Fruit fly (Drosophila melanogaster): Measurements from ENCODE around the gene CG6999.

dm6 chrX:9080962-9081361 is 7.2 kb upstream of the CG6999 start, which contains the start of the genes CG7246 and HP1b:
- TF ChIP-seq Dfd (GFP tag; optimal IDR thresholded peaks at IDR 0.05) (no peak), CG8281 (tag; optimal IDR thresholded peaks at IDR 0.05) (peak; percentile 14), br (optimal IDR thresholded peaks at IDR 0.05) (no peak), fru (optimal IDR thresholded peaks at IDR 0.05) (no peak), Dp (GFP tag; optimal IDR thresholded peaks at IDR 0.05) (peak; percentile 47), esg (GFP tag; conservative IDR thresholded peaks at IDR 0.05) (peak; percentile 71), YL-1 (GFP tag; optimal IDR thresholded peaks at IDR 0.05) (peak; percentile 54), CG17568 (GFP tag; optimal IDR thresholded peaks at IDR 0.05) (no peak), abd-A (tag; optimal IDR thresholded peaks at IDR 0.05) (no peak), Abd-B (GFP tag; optimal IDR thresholded peaks at IDR 0.05) (peak; percentile 72), CG4424 (GFP tag; optimal IDR thresholded peaks at IDR 0.05) (peak; percentile 62)

Data from whole organism, embryonic.